Worm (Caenorhabditis elegans): ENCODE results near the gene vps-50.

ce11 chrIII:10908543-10908942 is 39.5 kb downstream of the vps-50 start:
- TF ChIP-seq lin-39 (tag; optimal IDR thresholded peaks at IDR 0.05) (no peak), unc-62 (GFP tag; optimal IDR thresholded peaks at IDR 0.05) (no peak), mep-1 (tag; optimal IDR thresholded peaks at IDR 0.05) (no peak), snu-23 (GFP tag; optimal IDR thresholded peaks at IDR 0.05) (no peak)

Measured in whole organism, L1 larva.